Fruit fly (Drosophila melanogaster) whole organism, embryonic: ENCODE measurements around the gene SppL.
A peak's percentile ranks its signal among the peaks of the same experiment; 100 is the strongest.

Experiments used
- ATbp ChIP-seq: fragments of 200-800 bp; sonication (Bioruptor generic); optimal IDR thresholded peaks from 2 replicates; lab custom pipeline; 2017; ENCODE audit warnings: missing biosample characterization, mild to moderate bottlenecking, missing genetic modification characterization, missing genetic modification reagents
- Atf3 ChIP-seq: fragments of 200-800 bp; sonication (Bioruptor generic); optimal IDR thresholded peaks from 3 replicates; lab custom pipeline; 2016; ENCODE audit warnings: missing biosample characterization, missing genetic modification characterization
- CG1024 ChIP-seq: fragments of 200-800 bp; sonication (Bioruptor generic); IDR thresholded peaks from 2 replicates; pipeline ENCODE4 v1.3.6; 2022; ENCODE audit warnings: missing biosample characterization, missing genetic modification characterization
- CG10543 ChIP-seq: fragments of 200-800 bp; sonication (Bioruptor generic); optimal IDR thresholded peaks from 3 replicates; lab custom pipeline; 2017; ENCODE audit warnings: missing biosample characterization, mild to moderate bottlenecking, missing genetic modification characterization, moderate library complexity
- CG11723 ChIP-seq: fragments of 200-800 bp; sonication (Bioruptor generic); optimal IDR thresholded peaks from 2 replicates; lab custom pipeline; 2017; ENCODE audit warnings: missing biosample characterization, mild to moderate bottlenecking, missing genetic modification characterization
- CG12071 ChIP-seq: fragments of 200-800 bp; sonication (Bioruptor generic); optimal IDR thresholded peaks from 3 replicates; lab custom pipeline; 2018; ENCODE audit warnings: missing biosample characterization, mild to moderate bottlenecking, missing genetic modification characterization
- CG12104 ChIP-seq: fragments of 200-800 bp; sonication (Bioruptor generic); optimal IDR thresholded peaks from 3 replicates; lab custom pipeline; 2016; ENCODE audit warnings: missing biosample characterization, missing genetic modification characterization
- CG1233 ChIP-seq: fragments of 200-800 bp; sonication (Bioruptor generic); optimal IDR thresholded peaks from 4 replicates; lab custom pipeline; 2018; ENCODE audit warnings: missing biosample characterization, mild to moderate bottlenecking, missing genetic modification characterization
- CG14710 ChIP-seq: fragments of 200-800 bp; sonication (Bioruptor generic); optimal IDR thresholded peaks from 3 replicates; lab custom pipeline; 2019; ENCODE audit warnings: missing biosample characterization, mild to moderate bottlenecking, missing genetic modification characterization, moderate library complexity
- CG15601 ChIP-seq: fragments of 200-800 bp; sonication (Bioruptor generic); optimal IDR thresholded peaks from 3 replicates; lab custom pipeline; 2019; ENCODE audit warnings: missing biosample characterization, mild to moderate bottlenecking, missing genetic modification characterization, moderate library complexity
- CG15696 ChIP-seq: fragments of 200-800 bp; sonication (Bioruptor generic); optimal IDR thresholded peaks from 2 replicates; lab custom pipeline; 2019; ENCODE audit warnings: missing biosample characterization, mild to moderate bottlenecking, missing genetic modification characterization, moderate library complexity
- CG16779 ChIP-seq: fragments of 200-800 bp; sonication (Bioruptor generic); IDR thresholded peaks from 2 replicates; pipeline ENCODE4 v1.3.6; 2022; ENCODE audit warnings: missing biosample characterization, missing genetic modification characterization
- CG17568 ChIP-seq: fragments of 200-800 bp; sonication (Bioruptor generic); optimal IDR thresholded peaks from 2 replicates; lab custom pipeline; 2018; ENCODE audit warnings: missing biosample characterization, mild to moderate bottlenecking, missing genetic modification characterization, moderate library complexity
- CG17612 ChIP-seq: fragments of 200-800 bp; sonication (Bioruptor generic); IDR thresholded peaks from 2 replicates; pipeline ENCODE4 v1.3.6; 2022; ENCODE audit warnings: missing biosample characterization, missing genetic modification characterization
- CG17912 ChIP-seq: fragments of 200-800 bp; sonication (Bioruptor generic); optimal IDR thresholded peaks from 2 replicates; lab custom pipeline; 2018; ENCODE audit warnings: missing biosample characterization, mild to moderate bottlenecking, missing genetic modification characterization
- CG18476 ChIP-seq: fragments of 200-800 bp; sonication (Bioruptor generic); optimal IDR thresholded peaks from 2 replicates; lab custom pipeline; 2016; ENCODE audit warnings: missing biosample characterization, mild to moderate bottlenecking, missing genetic modification characterization
- CG2202 ChIP-seq: fragments of 200-800 bp; sonication (Bioruptor generic); optimal IDR thresholded peaks from 2 replicates; lab custom pipeline; 2018; ENCODE audit warnings: missing biosample characterization, mild to moderate bottlenecking, missing genetic modification characterization
- CG2875 ChIP-seq: fragments of 200-800 bp; sonication (Bioruptor generic); optimal IDR thresholded peaks from 2 replicates; lab custom pipeline; 2017; ENCODE audit warnings: missing biosample characterization, mild to moderate bottlenecking, missing genetic modification characterization, missing genetic modification reagents
- CG33557 ChIP-seq: fragments of 200-800 bp; sonication (Bioruptor generic); optimal IDR thresholded peaks from 2 replicates; lab custom pipeline; 2019; ENCODE audit warnings: missing biosample characterization, mild to moderate bottlenecking, missing genetic modification characterization, moderate library complexity
- CG3838 ChIP-seq: fragments of 200-800 bp; sonication (Bioruptor generic); optimal IDR thresholded peaks from 3 replicates; lab custom pipeline; 2016; ENCODE audit warnings: missing biosample characterization, missing genetic modification characterization
- CG42726 ChIP-seq: fragments of 200-800 bp; sonication (Bioruptor generic); IDR thresholded peaks from 2 replicates; pipeline ENCODE4 v1.3.6; 2022; ENCODE audit warnings: missing biosample characterization, missing genetic modification characterization; ENCODE audit not compliant: partially characterized antibody
- CG4617 ChIP-seq: fragments of 200-800 bp; sonication (Bioruptor generic); optimal IDR thresholded peaks from 3 replicates; lab custom pipeline; 2016; ENCODE audit warnings: missing biosample characterization, missing genetic modification characterization, borderline replicate concordance
- CG9437 ChIP-seq: fragments of 200-800 bp; sonication (Bioruptor generic); optimal IDR thresholded peaks from 2 replicates; lab custom pipeline; 2018; ENCODE audit warnings: missing biosample characterization, mild to moderate bottlenecking, missing genetic modification characterization
- Doc2 ChIP-seq: fragments of 200-800 bp; sonication (Bioruptor generic); IDR thresholded peaks from 2 replicates; pipeline ENCODE4 v1.3.6; 2022; ENCODE audit warnings: missing biosample characterization, missing genetic modification characterization
- HLH54F ChIP-seq: fragments of 200-800 bp; sonication (Bioruptor generic); optimal IDR thresholded peaks from 3 replicates; lab custom pipeline; 2016; ENCODE audit warnings: missing biosample characterization, missing genetic modification characterization
- HmgZ ChIP-seq: fragments of 200-800 bp; sonication (Bioruptor generic); optimal IDR thresholded peaks from 2 replicates; lab custom pipeline; 2018; ENCODE audit warnings: missing biosample characterization, mild to moderate bottlenecking, missing genetic modification characterization
- Hmr ChIP-seq: fragments of 200-800 bp; sonication (Bioruptor generic); optimal IDR thresholded peaks from 3 replicates; lab custom pipeline; 2017; ENCODE audit warnings: mild to moderate bottlenecking, missing biosample characterization, missing genetic modification reagents, missing genetic modification characterization
- Hr51 ChIP-seq, 2 experiments: fragments of 200-800 bp; sonication (Bioruptor generic); optimal IDR thresholded peaks; 2 replicates in 1 of 2; 3 replicates in 1 of 2; lab custom pipeline; 2016 to 2018; ENCODE audit warnings: missing biosample characterization in 2 of 2, missing genetic modification characterization in 2 of 2, mild to moderate bottlenecking in 1 of 2, moderate library complexity in 1 of 2
- Hr78 ChIP-seq, 2 experiments: fragments of 200-800 bp in 1 of 2; fragments of >200 bp in 1 of 2; sonication (Bioruptor generic) in 1 of 2; optimal IDR thresholded peaks; 2 replicates each; lab custom pipeline; 2017 to 2019; ENCODE audit warnings: missing biosample characterization in 2 of 2, missing genetic modification characterization in 2 of 2, mild to moderate bottlenecking in 1 of 2, moderate library complexity in 1 of 2
- Kr ChIP-seq: fragments of 200-800 bp; sonication (Bioruptor generic); optimal IDR thresholded peaks from 2 replicates; lab custom pipeline; 2017; ENCODE audit warnings: missing biosample characterization, mild to moderate bottlenecking, missing genetic modification characterization
- MTF-1 ChIP-seq: fragments of 200-800 bp; sonication (Bioruptor generic); optimal IDR thresholded peaks from 2 replicates; lab custom pipeline; 2018; ENCODE audit warnings: missing biosample characterization, mild to moderate bottlenecking, missing genetic modification characterization, borderline replicate concordance
- Mrtf ChIP-seq: fragments of 200-800 bp; sonication (Bioruptor generic); IDR thresholded peaks from 3 replicates; pipeline ENCODE4 v1.3.6; 2022; ENCODE audit warnings: missing biosample characterization, missing genetic modification characterization
- Nf-YA ChIP-seq: fragments of 200-800 bp; sonication (Bioruptor generic); IDR thresholded peaks from 2 replicates; pipeline ENCODE4 v1.3.6; 2022; ENCODE audit warnings: missing biosample characterization, missing genetic modification characterization
- Pdp1 ChIP-seq, 2 experiments: fragments of 200-800 bp; sonication (Bioruptor generic); optimal IDR thresholded peaks; 3 replicates each; lab custom pipeline; 2016; ENCODE audit warnings: missing biosample characterization in 2 of 2, missing genetic modification characterization in 2 of 2, mild to moderate bottlenecking in 1 of 2, moderate library complexity in 1 of 2
- Xrp1 ChIP-seq: fragments of 200-800 bp; sonication (Bioruptor generic); IDR thresholded peaks from 2 replicates; pipeline ENCODE4 v1.3.6; 2022; ENCODE audit warnings: missing biosample characterization, missing genetic modification characterization
- bab2 ChIP-seq: fragments of 200-800 bp; sonication (Bioruptor generic); optimal IDR thresholded peaks from 2 replicates; lab custom pipeline; 2016; ENCODE audit warnings: missing biosample characterization, missing genetic modification characterization
- dmrt11E ChIP-seq: fragments of 200-800 bp; sonication (Bioruptor generic); optimal IDR thresholded peaks from 3 replicates; lab custom pipeline; 2018; ENCODE audit warnings: missing biosample characterization, mild to moderate bottlenecking, missing genetic modification characterization, moderate library complexity
- ems ChIP-seq: fragments of 200-800 bp; sonication (Bioruptor generic); optimal IDR thresholded peaks from 3 replicates; lab custom pipeline; 2016; ENCODE audit warnings: missing biosample characterization, missing genetic modification characterization
- fd3F ChIP-seq: fragments of 200-800 bp; sonication (Bioruptor generic); optimal IDR thresholded peaks from 2 replicates; lab custom pipeline; 2018; ENCODE audit warnings: missing biosample characterization, mild to moderate bottlenecking, missing genetic modification characterization, moderate library complexity
- fd64A ChIP-seq: fragments of 200-800 bp; sonication (Bioruptor generic); optimal IDR thresholded peaks from 3 replicates; lab custom pipeline; 2018; ENCODE audit warnings: missing biosample characterization, mild to moderate bottlenecking, missing genetic modification characterization
- h ChIP-seq: fragments of >200 bp; optimal IDR thresholded peaks from 2 replicates; lab custom pipeline; 2017
- nerfin-1 ChIP-seq: fragments of 200-800 bp; sonication (Bioruptor generic); optimal IDR thresholded peaks from 3 replicates; lab custom pipeline; 2019; ENCODE audit warnings: missing biosample characterization, mild to moderate bottlenecking, missing genetic modification characterization, moderate library complexity
- otp ChIP-seq: fragments of 200-800 bp; sonication (Bioruptor generic); IDR thresholded peaks from 3 replicates; pipeline ENCODE4, ENCODE4 v1.3.6; 2022; ENCODE audit warnings: missing biosample characterization, missing genetic modification characterization
- pan ChIP-seq, 4 experiments: fragments of >200 bp in 3 of 4; fragments of 200-800 bp in 1 of 4; sonication (Bioruptor generic) in 1 of 4; optimal IDR thresholded peaks in 3 of 4; IDR thresholded peaks in 1 of 4; 2 replicates each; pipeline versions ENCODE4 v1.3.6 to Lab custom; 2017 to 2022; ENCODE audit warnings: missing biosample characterization in 2 of 4, missing genetic modification characterization in 2 of 4, mixed read lengths in 1 of 4
- salm ChIP-seq: fragments of 200-800 bp; sonication (Bioruptor generic); optimal IDR thresholded peaks from 2 replicates; lab custom pipeline; 2018; ENCODE audit warnings: missing biosample characterization, mild to moderate bottlenecking, missing genetic modification characterization
- twi ChIP-seq: fragments of 200-800 bp; optimal IDR thresholded peaks from 2 replicates; lab custom pipeline; 2019; ENCODE audit warnings: missing biosample characterization, mild to moderate bottlenecking, missing genetic modification characterization, moderate library complexity
- tx ChIP-seq: fragments of 200-800 bp; sonication (Bioruptor generic); optimal IDR thresholded peaks from 2 replicates; lab custom pipeline; 2016; ENCODE audit warnings: missing biosample characterization, missing genetic modification characterization
- wek ChIP-seq: fragments of 200-800 bp; sonication (Bioruptor generic); optimal IDR thresholded peaks from 3 replicates; lab custom pipeline; 2018; ENCODE audit warnings: missing biosample characterization, mild to moderate bottlenecking, missing genetic modification characterization, moderate library complexity
- yki ChIP-seq: fragments of >200 bp; optimal IDR thresholded peaks from 3 replicates; lab custom pipeline; 2018

SppL gene

DNA sequence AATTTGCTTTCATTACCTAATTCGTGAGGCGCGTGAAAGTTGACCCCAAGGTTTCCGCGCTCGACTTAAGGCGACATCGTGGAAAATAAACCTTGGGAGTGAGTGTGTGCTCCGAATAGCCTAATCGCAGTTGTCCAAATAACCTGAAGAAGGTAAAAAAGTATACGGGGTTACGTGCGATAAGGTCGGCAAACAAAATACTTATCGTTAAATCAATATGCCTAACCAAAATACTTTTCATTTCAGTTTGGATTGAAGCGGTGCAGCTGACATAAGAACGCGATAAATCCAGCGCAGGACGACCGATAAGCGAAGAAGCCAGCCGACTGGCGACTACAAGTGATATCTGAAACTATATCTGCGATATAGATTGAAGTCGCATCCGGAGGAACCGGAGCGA lies 3.4 kb downstream of the SppL start (continued):
- TF ChIP-seq Xrp1 (peak; percentile 68), fd64A (GFP tag; lab: Kevin White, UChicago) (peak; percentile 86), Mrtf (GFP tag; lab: Robert Waterston, UW) (no peak), yki (no peak), CG18476 (no peak), CG42726 (no peak), MTF-1 (GFP tag; lab: Kevin White, UChicago) (peak; percentile 73), CG14710 (tag; lab: Kevin White, UChicago) (peak; percentile 44), CG1233 (GFP tag; lab: Kevin White, UChicago) (peak; percentile 42), fd3F (no peak), Nf-YA (GFP tag; lab: Robert Waterston, UW) (peak; percentile 27; the same call in 1 of the 2 replicates), CG1024 (GFP tag; lab: Robert Waterston, UW) (peak; percentile 51; the same call in 1 of the 2 replicates), CG16779 (GFP tag; lab: Robert Waterston, UW) (no peak), HmgZ (tag; lab: Kevin White, UChicago) (peak; percentile 34), CG2202 (tag; lab: Kevin White, UChicago) (peak; percentile 73), CG17568 (GFP tag; lab: Kevin White, UChicago) (peak; percentile 74), Pdp1 (GFP tag; optimal IDR thresholded peaks at IDR 0.05; lab: Kevin White, UChicago) (peak in 1 of 2 experiments; percentile 52), wek (peak; percentile 74), ems (peak; percentile 12), CG12071 (peak; percentile 24), CG2875 (peak; percentile 76), HLH54F (GFP tag; lab: Kevin White, UChicago) (no peak), CG33557 (GFP tag; lab: Kevin White, UChicago) (peak; percentile 77), Hr51 (GFP tag; optimal IDR thresholded peaks at IDR 0.05; lab: Kevin White, UChicago) (peak in 1 of 2 experiments; percentile 35), Hmr (no peak), h (lab: Kevin White, UChicago) (no peak), CG3838 (GFP tag; lab: Kevin White, UChicago) (no peak), tx (no peak), CG9437 (no peak), CG10543 (GFP tag; lab: Kevin White, UChicago) (no peak), CG4617 (no peak), Kr (GFP tag; lab: Kevin White, UChicago) (peak; percentile 82), CG15601 (tag; lab: Kevin White, UChicago) (peak; percentile 83), ATbp (GFP tag; lab: Kevin White, UChicago) (peak; percentile 86), twi (tag; lab: Kevin White, UChicago) (peak; percentile 50), CG11723 (GFP tag; lab: Kevin White, UChicago) (peak; percentile 53), CG17912 (GFP tag; lab: Kevin White, UChicago) (peak; percentile 4), CG15696 (tag; lab: Kevin White, UChicago) (peak; percentile 80), Atf3 (GFP tag; lab: Kevin White, UChicago) (no peak), pan (optimal IDR thresholded peaks at IDR 0.05; lab: Kevin White, UChicago) (no peak), pan (GFP tag; optimal IDR thresholded peaks at IDR 0.05 in 1 of 2, IDR thresholded peaks at IDR 0.05 in 1 of 2) (peak in 1 of 2 experiments; percentile 5), nerfin-1 (tag; lab: Kevin White, UChicago) (peak; percentile 21), Hr78 (GFP tag; optimal IDR thresholded peaks at IDR 0.05; lab: Kevin White, UChicago) (peak in 1 of 2 experiments; percentile 96), bab2 (GFP tag; lab: Kevin White, UChicago) (peak; percentile 21), dmrt11E (tag; lab: Kevin White, UChicago) (peak; percentile 46), CG17612 (no peak), Doc2 (GFP tag; lab: Robert Waterston, UW) (no peak), salm (tag; lab: Kevin White, UChicago) (peak; percentile 58), CG12104 (no peak), otp (peak; percentile 31; the same call in 1 of the 3 replicates)
